Worm (Caenorhabditis elegans): Measurements from ENCODE around the gene Y50D4C.3.

ce11 chrV:917488-917887 is 27.6 kb downstream of the Y50D4C.3 start, which contains the start of gene H24K24.2:
- no peak for TF ChIP-seq ztf-29 (GFP tag; IDR thresholded peaks at IDR 0.05)
- TF ChIP-seq flt-1 (GFP tag; IDR thresholded peaks at IDR 0.05): no peak
- no peak for TF ChIP-seq tab-1 (GFP tag; IDR thresholded peaks at IDR 0.05)
- no peak for TF ChIP-seq ref-1 (GFP tag; conservative IDR thresholded peaks at IDR 0.05)
- TF ChIP-seq med-1 (GFP tag; optimal IDR thresholded peaks at IDR 0.05; ENCODE audit: insufficient read depth): no peak
- TF ChIP-seq T22C8.4 (GFP tag; IDR thresholded peaks at IDR 0.05): no peak
- no peak for TF ChIP-seq ztf-23 (GFP tag; IDR thresholded peaks at IDR 0.05)
- no peak for TF ChIP-seq cog-1 (tag; optimal IDR thresholded peaks at IDR 0.05)
- TF ChIP-seq klf-2 (GFP tag; conservative IDR thresholded peaks at IDR 0.05): no peak

Data from whole organism, midembryonic.